Worm (Caenorhabditis elegans): ENCODE measurements around the gene Y53G8AM.4.

DNA sequence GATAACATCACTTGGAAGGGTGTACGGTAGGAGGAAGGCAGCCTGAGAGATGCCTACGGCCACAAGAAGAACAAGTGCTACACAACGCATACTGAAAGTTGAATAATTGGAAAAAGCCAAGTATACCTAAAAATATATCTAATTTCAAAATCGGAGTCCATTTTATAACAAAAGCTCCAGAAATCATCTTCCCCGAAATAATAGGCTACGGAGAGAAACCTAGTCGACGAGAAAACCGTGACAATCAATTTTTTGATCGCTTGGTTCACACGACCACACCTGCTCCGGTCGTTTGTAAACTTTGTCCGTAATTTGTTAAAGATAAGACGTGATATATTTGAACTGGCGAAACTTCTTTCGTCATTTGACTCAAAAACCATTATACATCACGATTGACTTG lies 2.8 kb upstream of the Y53G8AM.4 start, which contains the start of gene nspg-7.2:
- TF ChIP-seq R02D3.7 (tag; optimal IDR thresholded peaks at IDR 0.05) = no peak
- TF ChIP-seq skn-1 (tag; optimal IDR thresholded peaks at IDR 0.05) = no peak
- TF ChIP-seq ama-1 (optimal IDR thresholded peaks at IDR 0.05) = no peak
- TF ChIP-seq elt-1 (tag; optimal IDR thresholded peaks at IDR 0.05) = no peak
- TF ChIP-seq egl-27 (tag; optimal IDR thresholded peaks at IDR 0.05) = no peak
- no peak for TF ChIP-seq ZK546.5 (tag; optimal IDR thresholded peaks at IDR 0.05)
- no peak for TF ChIP-seq sem-4 (tag; optimal IDR thresholded peaks at IDR 0.05)
- no peak for TF ChIP-seq ceh-82 (tag; optimal IDR thresholded peaks at IDR 0.05)
- TF ChIP-seq lin-39 (tag; optimal IDR thresholded peaks at IDR 0.05) = no peak
- TF ChIP-seq snpc-4 (tag; optimal IDR thresholded peaks at IDR 0.05) = no peak
- no peak for TF ChIP-seq nhr-237 (tag; optimal IDR thresholded peaks at IDR 0.05)
- no peak for TF ChIP-seq nhr-23 (tag; optimal IDR thresholded peaks at IDR 0.05)
- no peak for TF ChIP-seq nhr-25 (tag; optimal IDR thresholded peaks at IDR 0.05)
- TF ChIP-seq zag-1 (tag; optimal IDR thresholded peaks at IDR 0.05) = no peak

Measured in whole organism, L2 larva.